Worm (Caenorhabditis elegans) whole organism, L3 larva: ENCODE data around the gene ceh-41.
A peak's percentile ranks its signal among the peaks of the same experiment; 100 is the strongest.

ENCODE experiments used
- R02D3.7 ChIP-seq: fragments of 150-350 bp; optimal IDR thresholded peaks from 2 replicates; lab custom pipeline; 2014; ENCODE audit warnings: missing biosample characterization, missing genetic modification characterization
- ZK546.5 ChIP-seq: sonication (generic microtip); optimal IDR thresholded peaks from 2 replicates; lab custom pipeline; 2017; ENCODE audit warnings: missing biosample characterization, missing genetic modification characterization
- aly-2 ChIP-seq: fragments of 150-350 bp; optimal IDR thresholded peaks from 2 replicates; lab custom pipeline; 2014; ENCODE audit warnings: missing biosample characterization, missing genetic modification characterization
- ama-1 ChIP-seq: fragments of 150-350 bp; optimal IDR thresholded peaks from 2 replicates; lab custom pipeline; 2018
- ceh-16 ChIP-seq: sonication (generic microtip); optimal IDR thresholded peaks from 2 replicates; lab custom pipeline; 2017; ENCODE audit warnings: missing biosample characterization, missing genetic modification characterization
- ceh-28 ChIP-seq: fragments of 150-350 bp; optimal IDR thresholded peaks from 2 replicates; lab custom pipeline; 2014; ENCODE audit warnings: missing biosample characterization, missing genetic modification reagents, missing genetic modification characterization
- daf-12 ChIP-seq: fragments of 150-350 bp; optimal IDR thresholded peaks from 2 replicates; lab custom pipeline; 2014; ENCODE audit warnings: missing biosample characterization, missing genetic modification reagents, missing genetic modification characterization
- egl-27 ChIP-seq: sonication (generic microtip); optimal IDR thresholded peaks from 4 replicates; lab custom pipeline; 2017; ENCODE audit warnings: missing biosample characterization, missing genetic modification reagents, missing genetic modification characterization
- egl-5 ChIP-seq: fragments of 150-350 bp; optimal IDR thresholded peaks from 2 replicates; lab custom pipeline; 2017; ENCODE audit warnings: missing biosample characterization, missing genetic modification reagents, missing genetic modification characterization, inconsistent platforms
- elt-1 ChIP-seq: fragments of 150-350 bp; optimal IDR thresholded peaks from 2 replicates; lab custom pipeline; 2014; ENCODE audit warnings: missing biosample characterization, missing genetic modification characterization
- elt-2 ChIP-seq: sonication (generic microtip); optimal IDR thresholded peaks from 2 replicates; lab custom pipeline; 2016; ENCODE audit warnings: missing genetic modification reagents, mild to moderate bottlenecking, missing genetic modification characterization, missing compliant biosample characterization
- elt-3 ChIP-seq, 3 experiments: fragments of 150-350 bp in 1 of 3; sonication (generic microtip) in 2 of 3; optimal IDR thresholded peaks; 2 replicates in 2 of 3; 4 replicates in 1 of 3; lab custom pipeline; 2014 to 2017; ENCODE audit warnings: missing biosample characterization in 3 of 3, missing genetic modification characterization in 3 of 3
- eor-1 ChIP-seq, 2 experiments: fragments of 150-350 bp; optimal IDR thresholded peaks; 2 replicates each; lab custom pipeline; 2014 to 2018; ENCODE audit warnings: missing biosample characterization in 2 of 2, missing genetic modification characterization in 2 of 2
- fkh-2 ChIP-seq: fragments of 150-350 bp; optimal IDR thresholded peaks from 2 replicates; lab custom pipeline; 2014; ENCODE audit warnings: missing biosample characterization, missing genetic modification reagents, missing genetic modification characterization
- fos-1 ChIP-seq: fragments of 150-350 bp; optimal IDR thresholded peaks from 2 replicates; lab custom pipeline; 2014; ENCODE audit warnings: missing biosample characterization, missing genetic modification characterization
- jun-1 ChIP-seq: fragments of 150-350 bp; optimal IDR thresholded peaks from 2 replicates; lab custom pipeline; 2014; ENCODE audit warnings: missing biosample characterization, missing genetic modification reagents, missing genetic modification characterization
- lin-15B ChIP-seq: fragments of 150-350 bp; optimal IDR thresholded peaks from 2 replicates; lab custom pipeline; 2014; ENCODE audit warnings: missing biosample characterization, missing genetic modification characterization
- lin-39 ChIP-seq: fragments of 150-350 bp; optimal IDR thresholded peaks from 2 replicates; lab custom pipeline; 2018; ENCODE audit warnings: missing biosample characterization, missing genetic modification reagents, missing genetic modification characterization
- lsy-12 ChIP-seq: sonication (generic microtip); optimal IDR thresholded peaks from 2 replicates; lab custom pipeline; 2016; ENCODE audit warnings: mild to moderate bottlenecking, missing genetic modification characterization, missing compliant biosample characterization
- mdl-1 ChIP-seq: fragments of 150-350 bp; optimal IDR thresholded peaks from 2 replicates; lab custom pipeline; 2014; ENCODE audit warnings: missing biosample characterization, missing genetic modification characterization
- nfya-1 ChIP-seq: sonication (generic microtip); optimal IDR thresholded peaks from 2 replicates; lab custom pipeline; 2017; ENCODE audit warnings: missing genetic modification characterization, mild to moderate bottlenecking, missing compliant biosample characterization, antibody characterized with exemption, moderate library complexity; ENCODE audit not compliant: insufficient read depth
- nhr-11 ChIP-seq: fragments of 150-350 bp; optimal IDR thresholded peaks from 2 replicates; lab custom pipeline; 2014; ENCODE audit warnings: missing biosample characterization, missing genetic modification characterization
- nhr-12 ChIP-seq: fragments of 150-350 bp; optimal IDR thresholded peaks from 2 replicates; lab custom pipeline; 2014; ENCODE audit warnings: missing biosample characterization, missing genetic modification characterization
- nhr-23 ChIP-seq: fragments of 150-350 bp; optimal IDR thresholded peaks from 2 replicates; lab custom pipeline; 2014; ENCODE audit warnings: missing biosample characterization, missing genetic modification reagents, missing genetic modification characterization
- nhr-25 ChIP-seq: sonication (generic microtip); optimal IDR thresholded peaks from 2 replicates; lab custom pipeline; 2017; ENCODE audit warnings: missing biosample characterization, missing genetic modification characterization
- nhr-43 ChIP-seq: sonication (generic microtip); optimal IDR thresholded peaks from 2 replicates; lab custom pipeline; 2016; ENCODE audit warnings: mild to moderate bottlenecking, missing genetic modification characterization, missing compliant biosample characterization; ENCODE audit not compliant: poor library complexity, severe bottlenecking
- nhr-67 ChIP-seq: fragments of 150-350 bp; optimal IDR thresholded peaks from 2 replicates; lab custom pipeline; 2014; ENCODE audit warnings: missing biosample characterization, missing genetic modification characterization
- nhr-76 ChIP-seq: fragments of 150-350 bp; sonication (generic microtip); optimal IDR thresholded peaks from 5 replicates; lab custom pipeline; 2014; ENCODE audit warnings: missing biosample characterization, missing genetic modification characterization
- nhr-77 ChIP-seq: fragments of 150-350 bp; optimal IDR thresholded peaks from 2 replicates; lab custom pipeline; 2014; ENCODE audit warnings: missing biosample characterization, missing genetic modification characterization
- pha-4 ChIP-seq: fragments of 150-350 bp; optimal IDR thresholded peaks from 2 replicates; lab custom pipeline; 2014; ENCODE audit warnings: missing biosample characterization, missing genetic modification reagents, missing genetic modification characterization
- pqm-1 ChIP-seq: fragments of 150-350 bp; optimal IDR thresholded peaks from 2 replicates; lab custom pipeline; 2017; ENCODE audit warnings: missing biosample characterization, missing genetic modification characterization, inconsistent platforms
- skn-1 ChIP-seq: fragments of 150-350 bp; optimal IDR thresholded peaks from 2 replicates; lab custom pipeline; 2014; ENCODE audit warnings: missing biosample characterization, missing genetic modification characterization
- snpc-4 ChIP-seq: fragments of 150-350 bp; optimal IDR thresholded peaks from 2 replicates; lab custom pipeline; 2014; ENCODE audit warnings: missing biosample characterization, missing genetic modification characterization
- tbx-2 ChIP-seq: sonication (generic microtip); optimal IDR thresholded peaks from 2 replicates; lab custom pipeline; 2016; ENCODE audit warnings: mild to moderate bottlenecking, missing genetic modification characterization, missing compliant biosample characterization
- unc-39 ChIP-seq: sonication (generic microtip); optimal IDR thresholded peaks from 4 replicates; lab custom pipeline; 2017; ENCODE audit warnings: missing biosample characterization, missing genetic modification characterization
- zag-1 ChIP-seq: fragments of 150-350 bp; optimal IDR thresholded peaks from 2 replicates; lab custom pipeline; 2014; ENCODE audit warnings: missing biosample characterization, missing genetic modification characterization
- ztf-11 ChIP-seq: fragments of 150-350 bp; optimal IDR thresholded peaks from 2 replicates; lab custom pipeline; 2014; ENCODE audit warnings: missing biosample characterization, missing genetic modification characterization
- ztf-4 ChIP-seq: fragments of 150-350 bp; optimal IDR thresholded peaks from 2 replicates; lab custom pipeline; 2014; ENCODE audit warnings: missing biosample characterization, missing genetic modification characterization

The ceh-41 gene

ce11 chrX:1848575-1848974 is at the start of gene ceh-41:
Gene ceh-41, minus strand, starts transcription at chrX:1848675.
- TF ChIP-seq ztf-11 (tag; lab: Kevin White, UChicago) (no peak), ZK546.5 (tag; lab: Kevin White, UChicago) (no peak), zag-1 (tag; lab: Kevin White, UChicago) (no peak), jun-1 (no peak), snpc-4 (tag; lab: Kevin White, UChicago) (no peak), ama-1 (no peak)

DNA sequence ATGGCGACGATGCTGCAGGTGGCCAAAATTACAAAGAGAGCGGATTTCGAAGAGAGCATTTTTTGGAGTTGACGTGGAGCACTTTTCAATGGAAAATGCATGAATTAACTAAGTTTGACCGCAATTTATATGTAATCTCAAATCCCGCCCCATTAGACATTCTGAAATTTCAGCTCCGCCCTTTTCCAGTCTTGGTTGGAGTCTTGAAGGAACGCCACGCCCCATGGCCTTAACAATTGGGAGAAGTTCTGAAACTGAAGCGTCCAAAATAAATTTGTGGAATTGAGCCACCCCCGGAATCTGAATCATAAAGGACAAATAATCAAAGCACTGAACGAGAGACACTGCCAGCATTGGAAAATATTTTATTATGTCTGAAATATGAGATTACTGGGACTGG is 48.8 kb upstream of the ceh-41 start, which contains the start of gene B0294.1:
B0294.1 (minus strand) TSS at position 101 of the 400 bp plus-strand sequence.
- TF ChIP-seq lin-15B (no peak), mdl-1 (tag; lab: Kevin White, UChicago) (no peak), nhr-12 (tag; lab: Kevin White, UChicago) (no peak), eor-1 (tag; optimal IDR thresholded peaks at IDR 0.05; lab: Kevin White, UChicago) (no peak), ceh-16 (no peak), egl-5 (no peak), daf-12 (tag; lab: Kevin White, UChicago) (no peak), ZK546.5 (tag; lab: Kevin White, UChicago) (no peak), nhr-43 (tag; lab: Kevin White, UChicago) (no peak), pha-4 (tag; lab: Kevin White, UChicago) (no peak), skn-1 (tag; lab: Kevin White, UChicago) (no peak), snpc-4 (tag; lab: Kevin White, UChicago) (no peak), ztf-4 (tag; lab: Kevin White, UChicago) (no peak), ceh-28 (no peak), fkh-2 (tag; lab: Kevin White, UChicago) (no peak), elt-1 (tag; lab: Kevin White, UChicago) (no peak)

DNA sequence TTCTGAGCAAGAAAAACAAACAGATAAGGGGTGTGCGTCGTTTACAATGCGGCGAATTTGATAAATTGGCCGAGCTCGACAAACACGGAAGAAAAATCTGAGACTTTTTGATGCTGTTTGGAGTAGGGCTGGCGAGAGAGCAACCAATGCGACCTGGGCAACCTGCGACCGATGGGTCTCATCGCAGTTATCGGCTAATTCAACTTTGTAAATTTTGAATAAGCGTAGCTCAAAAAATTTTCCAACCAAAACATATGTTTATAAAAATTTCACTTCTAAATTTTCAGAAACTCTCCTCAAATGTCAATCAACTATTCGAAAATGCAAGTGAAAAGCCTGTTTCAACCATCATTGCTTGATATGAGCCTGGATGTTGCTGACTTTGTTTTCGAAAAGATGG is 43.4 kb upstream of the ceh-41 start, which contains the start of gene B0294.3:
B0294.3 (plus strand) TSS at position 301 of the 400 bp plus-strand sequence.
- TF ChIP-seq tbx-2 (no peak), nhr-25 (tag; lab: Kevin White, UChicago) (no peak), R02D3.7 (tag; lab: Kevin White, UChicago) (no peak), nhr-76 (tag; lab: Kevin White, UChicago) (no peak), elt-3 (tag; optimal IDR thresholded peaks at IDR 0.05; lab: Kevin White, UChicago) (no peak), ceh-28 (no peak), nhr-67 (tag; lab: Kevin White, UChicago) (no peak), zag-1 (tag; lab: Kevin White, UChicago) (no peak), daf-12 (tag; lab: Kevin White, UChicago) (no peak), pqm-1 (no peak), lsy-12 (tag; lab: Kevin White, UChicago) (no peak), elt-2 (no peak), ztf-4 (tag; lab: Kevin White, UChicago) (no peak), nhr-77 (tag; lab: Kevin White, UChicago) (no peak)

- TF ChIP-seq ceh-28 (no peak), unc-39 (tag; lab: Kevin White, UChicago) (no peak), nhr-67 (tag; lab: Kevin White, UChicago) (no peak)
Measured at ce11 chrX:1890817-1891216, 42.3 kb upstream of the ceh-41 start.

DNA sequence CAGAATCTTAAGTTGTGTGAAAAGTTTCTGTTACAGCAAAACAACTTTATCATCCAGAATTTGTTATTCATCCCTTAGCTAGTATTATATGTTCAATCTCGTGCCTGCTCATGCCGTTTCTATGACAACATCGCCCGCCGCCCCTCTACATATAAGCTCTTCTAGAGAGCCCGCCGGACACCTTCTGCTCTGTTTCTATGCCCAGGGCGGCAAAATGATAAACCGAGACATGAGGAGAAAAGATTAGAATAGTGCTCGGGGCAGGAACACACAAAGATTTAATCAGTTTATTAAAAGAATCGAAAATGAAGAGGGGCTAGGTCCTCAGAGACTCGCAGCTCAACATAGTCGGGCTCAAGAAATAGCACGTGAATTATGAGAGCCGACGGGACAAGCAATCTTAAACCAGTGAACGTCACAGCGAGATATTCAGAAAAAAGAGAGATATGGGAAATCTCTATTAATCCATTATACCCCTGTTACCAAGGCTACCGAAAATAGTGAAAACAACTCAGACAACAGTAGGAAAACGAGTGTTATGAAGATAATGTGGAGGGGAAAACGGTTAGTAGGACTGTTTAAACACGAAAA is 40.1 kb upstream of the ceh-41 start:
- TF ChIP-seq lsy-12 (tag; lab: Kevin White, UChicago), result peak; percentile 9
- no peak for TF ChIP-seq mdl-1 (tag; lab: Kevin White, UChicago)
- TF ChIP-seq snpc-4 (tag; lab: Kevin White, UChicago), result peak; percentile 64
- no peak for TF ChIP-seq ztf-4 (tag; lab: Kevin White, UChicago)
- no peak for TF ChIP-seq ama-1
- no peak for TF ChIP-seq fos-1 (tag; lab: Kevin White, UChicago)
- peak; percentile 38 for TF ChIP-seq nfya-1
- no peak for TF ChIP-seq elt-1 (tag; lab: Kevin White, UChicago)
- TF ChIP-seq lin-15B, result no peak
- TF ChIP-seq egl-27 (tag; lab: Kevin White, UChicago), result no peak
- TF ChIP-seq lin-39, result peak; percentile 16
- peak; percentile 27 for TF ChIP-seq pha-4 (tag; lab: Kevin White, UChicago)
- peak; percentile 25 for TF ChIP-seq R02D3.7 (tag; lab: Kevin White, UChicago)
- TF ChIP-seq ceh-28, result peak; percentile 63
- no peak for TF ChIP-seq elt-3 (tag; optimal IDR thresholded peaks at IDR 0.05; lab: Kevin White, UChicago)
- TF ChIP-seq egl-5, result peak; percentile 5
- peak; percentile 13 for TF ChIP-seq elt-2
- peak; percentile 32 for TF ChIP-seq nhr-11 (tag; lab: Kevin White, UChicago)
- no peak for TF ChIP-seq aly-2 (tag; lab: Kevin White, UChicago)
- peak; percentile 85 for TF ChIP-seq tbx-2
- TF ChIP-seq nhr-23, result no peak
- TF ChIP-seq jun-1, result peak; percentile 67
- no peak for TF ChIP-seq ceh-16
- peak; percentile 80 for TF ChIP-seq skn-1 (tag; lab: Kevin White, UChicago)
